Fruit fly (Drosophila melanogaster) whole organism, prepupa: Measurements from ENCODE around the gene pros.

Source experiments
- CG10669 ChIP-seq: fragments of 200-800 bp; sonication (Bioruptor generic); optimal IDR thresholded peaks from 3 replicates; lab custom pipeline; 2018; ENCODE audit warnings: missing biosample characterization, mild to moderate bottlenecking, missing genetic modification characterization, moderate library complexity
- CG11294 ChIP-seq: fragments of 200-800 bp; sonication (Bioruptor generic); IDR thresholded peaks from 2 replicates; pipeline ENCODE4 v1.3.6; 2022; ENCODE audit warnings: missing biosample characterization, missing genetic modification characterization
- CG11902 ChIP-seq: fragments of 200-800 bp; sonication (Bioruptor generic); optimal IDR thresholded peaks from 3 replicates; lab custom pipeline; 2016; ENCODE audit warnings: missing biosample characterization, missing genetic modification characterization
- CG15336 ChIP-seq: fragments of 200-800 bp; sonication (Bioruptor generic); IDR thresholded peaks from 2 replicates; pipeline ENCODE4 v1.3.6; 2022; ENCODE audit warnings: missing biosample characterization, missing genetic modification characterization
- CG1621 ChIP-seq: fragments of 200-800 bp; sonication (Bioruptor generic); optimal IDR thresholded peaks from 3 replicates; lab custom pipeline; 2018; ENCODE audit warnings: missing biosample characterization, mild to moderate bottlenecking, missing genetic modification characterization
- CG16779 ChIP-seq: fragments of 200-800 bp; sonication (Bioruptor generic); optimal IDR thresholded peaks from 3 replicates; lab custom pipeline; 2017; ENCODE audit warnings: missing biosample characterization, mild to moderate bottlenecking, missing genetic modification characterization
- CG3032 ChIP-seq: fragments of 200-800 bp; optimal IDR thresholded peaks from 2 replicates; lab custom pipeline; 2019; ENCODE audit warnings: missing biosample characterization, mild to moderate bottlenecking, missing genetic modification characterization, moderate library complexity
- CG31627 ChIP-seq: fragments of 200-800 bp; sonication (Bioruptor generic); optimal IDR thresholded peaks from 3 replicates; lab custom pipeline; 2016; ENCODE audit warnings: missing biosample characterization, missing genetic modification characterization
- CG32006 ChIP-seq: fragments of 200-800 bp; sonication (Bioruptor generic); optimal IDR thresholded peaks from 3 replicates; lab custom pipeline; 2017; ENCODE audit warnings: missing biosample characterization, mild to moderate bottlenecking, missing genetic modification characterization
- CG3919 ChIP-seq: fragments of 200-800 bp; sonication (Bioruptor generic); optimal IDR thresholded peaks from 3 replicates; lab custom pipeline; 2016; ENCODE audit warnings: missing biosample characterization, missing genetic modification characterization
- CG4318 ChIP-seq: fragments of 200-800 bp; sonication (Bioruptor generic); optimal IDR thresholded peaks from 3 replicates; lab custom pipeline; 2017; ENCODE audit warnings: missing biosample characterization, mild to moderate bottlenecking, missing genetic modification characterization
- CG6276 ChIP-seq: fragments of 200-800 bp; sonication (Bioruptor generic); optimal IDR thresholded peaks from 2 replicates; lab custom pipeline; 2017; ENCODE audit warnings: missing biosample characterization, mild to moderate bottlenecking, missing genetic modification characterization
- CG6808 ChIP-seq: fragments of 200-800 bp; sonication (Bioruptor generic); optimal IDR thresholded peaks from 3 replicates; lab custom pipeline; 2017; ENCODE audit warnings: missing biosample characterization, missing genetic modification characterization, mild to moderate bottlenecking, moderate library complexity, missing genetic modification reagents
- CG7368 ChIP-seq: fragments of 200-800 bp; sonication (Bioruptor generic); optimal IDR thresholded peaks from 3 replicates; lab custom pipeline; 2016; ENCODE audit warnings: missing biosample characterization, missing genetic modification characterization
- CG8119 ChIP-seq: fragments of 200-800 bp; sonication (Bioruptor generic); IDR thresholded peaks from 3 replicates; pipeline ENCODE4 v1.3.6; 2022; ENCODE audit warnings: missing biosample characterization, missing genetic modification characterization
- CG8319 ChIP-seq: fragments of 200-800 bp; sonication (Bioruptor generic); optimal IDR thresholded peaks from 3 replicates; lab custom pipeline; 2016; ENCODE audit warnings: missing biosample characterization, missing genetic modification characterization
- CG8632 ChIP-seq: fragments of 200-800 bp; sonication (Bioruptor generic); optimal IDR thresholded peaks from 3 replicates; lab custom pipeline; 2016; ENCODE audit warnings: missing biosample characterization, missing genetic modification characterization
- CG9139 ChIP-seq: fragments of 200-800 bp; sonication (Bioruptor generic); optimal IDR thresholded peaks from 3 replicates; lab custom pipeline; 2017; ENCODE audit warnings: missing biosample characterization, mild to moderate bottlenecking, missing genetic modification characterization
- Eip78C ChIP-seq: fragments of 200-800 bp; sonication (Bioruptor generic); peaks from one replicate; lab custom pipeline; 2016; ENCODE audit warnings: missing biosample characterization, missing genetic modification characterization
- Ets21C ChIP-seq: fragments of 200-800 bp; sonication (Bioruptor generic); optimal IDR thresholded peaks from 3 replicates; lab custom pipeline; 2016; ENCODE audit warnings: missing biosample characterization, missing genetic modification characterization
- Ets96B ChIP-seq: fragments of 200-800 bp; optimal IDR thresholded peaks from 2 replicates; lab custom pipeline; 2019; ENCODE audit warnings: missing biosample characterization, mild to moderate bottlenecking, missing genetic modification characterization, moderate library complexity
- Gug ChIP-seq: fragments of 200-800 bp; sonication (Bioruptor generic); IDR thresholded peaks from 2 replicates; pipeline ENCODE4 v1.3.6; 2022; ENCODE audit warnings: missing biosample characterization, missing genetic modification characterization
- Hr38 ChIP-seq: sonication (Bioruptor generic); optimal IDR thresholded peaks from 2 replicates; lab custom pipeline; 2016; ENCODE audit warnings: missing biosample characterization, missing genetic modification characterization
- Hr4 ChIP-seq: fragments of 200-800 bp; sonication (Bioruptor generic); optimal IDR thresholded peaks from 3 replicates; lab custom pipeline; 2016; ENCODE audit warnings: missing biosample characterization, missing genetic modification characterization
- Met ChIP-seq: fragments of 200-800 bp; sonication (Bioruptor generic); optimal IDR thresholded peaks from 3 replicates; lab custom pipeline; 2016; ENCODE audit warnings: missing biosample characterization, missing genetic modification characterization
- Smox ChIP-seq: fragments of 200-800 bp; sonication (Bioruptor generic); optimal IDR thresholded peaks from 3 replicates; lab custom pipeline; 2016; ENCODE audit warnings: missing biosample characterization, missing genetic modification characterization
- Sox102F ChIP-seq: fragments of 200-800 bp; sonication (Bioruptor generic); optimal IDR thresholded peaks from 2 replicates; lab custom pipeline; 2016; ENCODE audit warnings: missing biosample characterization, mild to moderate bottlenecking, missing genetic modification characterization
- Sox14 ChIP-seq: fragments of 200-800 bp; sonication (Bioruptor generic); optimal IDR thresholded peaks from 3 replicates; lab custom pipeline; 2016; ENCODE audit warnings: missing biosample characterization, missing genetic modification characterization
- achi ChIP-seq: fragments of 200-800 bp; sonication (Bioruptor generic); optimal IDR thresholded peaks from 3 replicates; lab custom pipeline; 2016; ENCODE audit warnings: missing biosample characterization, missing genetic modification characterization
- cyc ChIP-seq: fragments of 200-800 bp; sonication (Bioruptor generic); optimal IDR thresholded peaks from 3 replicates; lab custom pipeline; 2016; ENCODE audit warnings: missing biosample characterization, missing genetic modification characterization
- dac ChIP-seq: fragments of 200-800 bp; sonication (Bioruptor generic); optimal IDR thresholded peaks from 2 replicates; lab custom pipeline; 2017; ENCODE audit warnings: missing biosample characterization, mild to moderate bottlenecking, missing genetic modification characterization
- eg ChIP-seq: fragments of 200-800 bp; sonication (Bioruptor generic); IDR thresholded peaks from 3 replicates; pipeline ENCODE4 v1.3.6; 2022; ENCODE audit warnings: missing biosample characterization, missing genetic modification characterization
- fd85E ChIP-seq: fragments of 200-800 bp; sonication (Bioruptor generic); optimal IDR thresholded peaks from 3 replicates; lab custom pipeline; 2016; ENCODE audit warnings: missing biosample characterization, missing genetic modification characterization
- lz ChIP-seq: fragments of 200-800 bp; sonication (Bioruptor generic); optimal IDR thresholded peaks from 3 replicates; lab custom pipeline; 2016; ENCODE audit warnings: missing biosample characterization, missing genetic modification characterization
- net ChIP-seq: fragments of 200-800 bp; sonication (Bioruptor generic); optimal IDR thresholded peaks from 3 replicates; lab custom pipeline; 2016; ENCODE audit warnings: missing biosample characterization, missing genetic modification characterization
- pdm3 ChIP-seq: fragments of 200-800 bp; sonication (Bioruptor generic); optimal IDR thresholded peaks from 3 replicates; lab custom pipeline; 2016; ENCODE audit warnings: missing biosample characterization, missing genetic modification characterization
- salr ChIP-seq, 2 experiments: fragments of 200-800 bp; sonication (Bioruptor generic); optimal IDR thresholded peaks; 3 replicates each; lab custom pipeline; 2016 to 2018; ENCODE audit warnings: missing biosample characterization in 2 of 2, missing genetic modification characterization in 2 of 2, mild to moderate bottlenecking in 1 of 2
- ss ChIP-seq, 2 experiments: fragments of 200-800 bp; sonication (Bioruptor generic); optimal IDR thresholded peaks; 2 replicates in 1 of 2; 3 replicates in 1 of 2; lab custom pipeline; 2017 to 2018; ENCODE audit warnings: mild to moderate bottlenecking in 2 of 2, missing biosample characterization in 2 of 2, missing genetic modification characterization in 2 of 2, moderate library complexity in 1 of 2
- svp ChIP-seq: fragments of 200-800 bp; sonication (Bioruptor generic); peaks from one replicate; lab custom pipeline; 2016; ENCODE audit warnings: missing biosample characterization, missing genetic modification characterization
- topi ChIP-seq: fragments of 200-800 bp; sonication (Bioruptor generic); optimal IDR thresholded peaks from 3 replicates; lab custom pipeline; 2016; ENCODE audit warnings: missing biosample characterization, missing genetic modification characterization
- vri ChIP-seq: fragments of 200-800 bp; sonication (Bioruptor generic); optimal IDR thresholded peaks from 3 replicates; lab custom pipeline; 2016; ENCODE audit warnings: missing biosample characterization, mild to moderate bottlenecking, missing genetic modification characterization

Gene pros

DNA sequence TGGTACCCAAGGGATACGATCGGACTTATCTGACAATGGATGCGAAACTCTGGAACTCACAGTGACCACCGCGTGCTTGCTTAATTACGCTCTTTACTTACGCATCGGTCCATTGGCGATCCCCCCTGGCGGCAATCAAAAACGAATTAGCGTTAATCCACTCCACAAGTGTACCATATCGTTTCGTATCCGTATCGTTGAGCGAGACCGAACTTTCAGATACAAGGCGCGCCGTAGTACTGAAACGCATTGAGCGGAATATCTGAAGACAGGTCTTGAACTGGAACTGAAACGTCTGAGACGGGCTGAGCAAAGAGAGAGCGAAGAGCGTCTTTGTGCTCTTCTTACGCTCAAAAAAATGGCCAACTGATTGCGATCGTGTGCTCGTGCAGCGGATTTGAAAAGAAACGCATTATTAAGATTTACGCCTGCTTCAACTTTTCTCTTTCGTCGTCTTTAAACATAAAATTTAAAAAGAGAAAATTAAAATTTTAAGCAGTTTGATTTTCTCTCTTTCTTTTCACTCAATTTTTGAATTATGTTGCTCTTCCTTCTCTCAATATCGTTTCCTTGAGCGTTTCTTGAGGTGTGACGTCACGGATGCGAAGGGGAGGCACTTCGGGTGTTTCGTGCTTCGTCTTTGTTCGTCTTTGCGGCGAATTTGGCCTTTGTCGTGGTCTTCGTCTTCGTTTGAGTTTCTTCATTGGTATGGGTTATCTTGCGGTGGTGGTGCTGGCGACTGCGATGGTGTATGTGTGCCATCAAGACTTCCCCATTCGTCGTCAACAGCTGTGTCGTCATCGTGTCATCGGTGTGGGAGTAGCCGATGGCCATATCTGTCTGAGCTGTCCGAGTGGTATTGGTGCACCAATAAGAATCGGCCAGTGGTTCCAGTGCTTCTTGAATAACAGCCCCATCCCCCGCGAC, 24.9 kb downstream of the pros start, which contains the start of the genes KP78a and KP78b (continued):
- 0 out of 3 replicates have a peak, but pooled peaks have one; percentile 18 for TF ChIP-seq eg (GFP tag; lab: Robert Waterston, UW)
- no peak for TF ChIP-seq achi
- no peak for TF ChIP-seq cyc (GFP tag; lab: Kevin White, UChicago)
- no peak for TF ChIP-seq CG8319 (GFP tag; lab: Kevin White, UChicago)
- no peak for TF ChIP-seq CG11294

DNA sequence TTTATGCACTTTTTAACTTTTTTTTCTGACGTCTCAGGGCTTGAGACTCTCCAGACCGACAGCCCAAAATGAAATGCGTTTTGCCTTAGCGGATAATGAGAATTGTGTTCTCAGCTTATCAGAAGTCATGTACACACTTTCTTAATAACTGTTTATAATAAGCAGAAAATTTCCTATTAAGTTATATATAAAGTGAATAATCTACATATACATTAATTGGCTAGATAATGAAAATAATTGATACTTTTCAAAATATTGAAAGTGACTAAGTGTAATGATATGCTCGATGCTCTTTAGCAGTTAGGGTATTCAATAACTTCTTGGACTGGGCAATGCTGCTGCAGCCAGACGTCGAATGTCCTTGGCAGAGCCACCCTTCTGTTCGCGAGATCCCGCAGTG, 33.6 kb downstream of the pros start:
- TF ChIP-seq Eip78C (peak; percentile 55), CG11902 (no peak), pdm3 (GFP tag; lab: Kevin White, UChicago) (no peak), ss (GFP tag; optimal IDR thresholded peaks at IDR 0.05; lab: Kevin White, UChicago) (no peak), Sox14 (GFP tag; lab: Kevin White, UChicago) (no peak), fd85E (GFP tag; lab: Kevin White, UChicago) (no peak), CG7368 (GFP tag; lab: Kevin White, UChicago) (no peak), CG6276 (GFP tag; lab: Kevin White, UChicago) (no peak), Hr38 (GFP tag; lab: Kevin White, UChicago) (no peak), CG10669 (peak; percentile 25), Hr4 (no peak), achi (no peak), CG3919 (GFP tag; lab: Kevin White, UChicago) (no peak), CG1621 (tag; lab: Kevin White, UChicago) (no peak), dac (GFP tag; lab: Kevin White, UChicago) (no peak), CG9139 (GFP tag; lab: Kevin White, UChicago) (no peak), CG8632 (no peak), Sox102F (GFP tag; lab: Kevin White, UChicago) (no peak), Gug (GFP tag; lab: Robert Waterston, UW) (no peak), CG8119 (GFP tag; lab: Robert Waterston, UW) (no peak), svp (GFP tag; lab: Kevin White, UChicago) (peak; percentile 38), CG16779 (tag; lab: Kevin White, UChicago) (no peak), cyc (GFP tag; lab: Kevin White, UChicago) (no peak), lz (GFP tag; lab: Kevin White, UChicago) (no peak), CG4318 (GFP tag; lab: Kevin White, UChicago) (no peak), salr (GFP tag; optimal IDR thresholded peaks at IDR 0.05; lab: Kevin White, UChicago) (no peak), net (GFP tag; lab: Kevin White, UChicago) (no peak), Met (GFP tag; lab: Kevin White, UChicago) (peak; percentile 6), CG3032 (tag; lab: Kevin White, UChicago) (peak; percentile 20), Ets21C (GFP tag; lab: Kevin White, UChicago) (no peak), CG8319 (GFP tag; lab: Kevin White, UChicago) (no peak), topi (GFP tag; lab: Kevin White, UChicago) (no peak), Smox (GFP tag; lab: Kevin White, UChicago) (peak; percentile 18), CG32006 (no peak), CG11294 (no peak), Ets96B (tag; lab: Kevin White, UChicago) (peak; percentile 9)

DNA sequence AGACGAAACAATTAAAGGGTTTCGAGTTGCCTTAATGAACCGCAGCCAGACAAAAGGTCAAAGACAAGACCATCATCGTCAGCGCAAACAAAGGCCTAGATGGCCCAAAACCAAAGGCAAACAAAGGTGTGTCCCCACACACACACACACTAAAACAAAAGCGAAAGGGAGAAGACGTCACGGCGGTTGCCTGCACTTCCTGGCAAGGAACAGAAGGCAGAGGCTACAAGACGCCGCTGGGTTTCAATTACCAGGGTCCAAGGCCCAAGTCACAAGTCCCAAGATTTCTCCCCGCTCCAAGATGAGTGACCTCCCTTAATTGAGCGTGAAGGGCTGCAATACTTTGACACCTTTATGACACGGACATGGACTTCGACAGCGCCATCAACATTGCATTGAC, 35.3 kb downstream of the pros start:
- no peak for TF ChIP-seq cyc (GFP tag; lab: Kevin White, UChicago)
- TF ChIP-seq CG9139 (GFP tag; lab: Kevin White, UChicago): no peak
- no peak for TF ChIP-seq CG31627 (GFP tag; lab: Kevin White, UChicago)
- no peak for TF ChIP-seq CG6276 (GFP tag; lab: Kevin White, UChicago)
- TF ChIP-seq CG8632: no peak
- TF ChIP-seq topi (GFP tag; lab: Kevin White, UChicago): no peak
- no peak for TF ChIP-seq CG15336 (GFP tag; lab: Robert Waterston, UW)
- no peak for TF ChIP-seq vri (GFP tag; lab: Kevin White, UChicago)
- no peak for TF ChIP-seq ss (GFP tag; optimal IDR thresholded peaks at IDR 0.05; lab: Kevin White, UChicago)
- no peak for TF ChIP-seq CG32006
- TF ChIP-seq pdm3 (GFP tag; lab: Kevin White, UChicago): no peak
- TF ChIP-seq eg (GFP tag; lab: Robert Waterston, UW): no peak
- TF ChIP-seq CG6808 (GFP tag; lab: Kevin White, UChicago): no peak
